Fruit fly (Drosophila melanogaster) S2 (cell line): ENCODE data around the gene Rm62.

Source experiments
- CG8478 ChIP-seq: fragments of >200 bp; optimal IDR thresholded peaks from 2 replicates; lab custom pipeline; 2018
- CTCF ChIP-seq, 2 experiments: fragments of >200 bp; optimal IDR thresholded peaks; 2 replicates each; lab custom pipeline; 2018

DNA sequence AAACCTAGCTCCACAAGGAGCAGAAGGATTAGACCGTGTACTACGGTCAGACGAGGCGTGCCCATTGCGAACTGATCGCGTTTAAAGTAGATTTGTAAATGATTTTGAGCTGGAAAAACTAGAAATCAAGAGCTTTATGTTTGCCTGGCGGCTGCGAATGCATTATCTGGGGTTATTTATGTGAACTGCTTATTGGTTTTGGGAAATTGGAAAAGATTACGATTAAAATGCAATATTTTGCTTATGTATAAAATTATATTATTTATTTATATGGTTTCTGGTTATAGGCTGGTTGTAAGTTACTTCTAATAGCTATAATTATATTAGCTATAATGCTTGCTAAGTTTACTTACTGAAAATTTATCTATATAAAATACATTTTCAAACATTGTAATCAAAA lies 18.8 kb upstream of the Rm62 start, which contains the start of gene CtsL3:
- TF ChIP-seq CG8478 (lab: Kevin White, UChicago) (no peak), CTCF (optimal IDR thresholded peaks at IDR 0.05; lab: Kevin White, UChicago) (no peak)
